Worm (Caenorhabditis elegans): ENCODE results near the gene epg-9.

- TF ChIP-seq nhr-11 (tag; optimal IDR thresholded peaks at IDR 0.05), result no peak
- no peak for TF ChIP-seq pax-1 (tag; optimal IDR thresholded peaks at IDR 0.05)
- no peak for TF ChIP-seq elt-2 (tag; optimal IDR thresholded peaks at IDR 0.05)
- no peak for TF ChIP-seq ama-1 (optimal IDR thresholded peaks at IDR 0.05)
- no peak for TF ChIP-seq hlh-13 (GFP tag; optimal IDR thresholded peaks at IDR 0.05)
- no peak for TF ChIP-seq fax-1 (tag; optimal IDR thresholded peaks at IDR 0.05)
- no peak for TF ChIP-seq unc-42 (tag; optimal IDR thresholded peaks at IDR 0.05)
- no peak for TF ChIP-seq pros-1 (tag; optimal IDR thresholded peaks at IDR 0.05)
- TF ChIP-seq ahr-1 (tag; optimal IDR thresholded peaks at IDR 0.05), result no peak
- no peak for TF ChIP-seq hlh-6 (tag; optimal IDR thresholded peaks at IDR 0.05)
- TF ChIP-seq C38D4.7 (GFP tag; optimal IDR thresholded peaks at IDR 0.05), result no peak
These were observed 10.0 kb downstream of the epg-9 start for ce11 chrIV:2610974-2611373.

All from whole organism, late embryonic.